Worm (Caenorhabditis elegans) whole organism, L2 larva: ENCODE measurements around the gene C33E10.8.
A peak's percentile ranks its signal among the peaks of the same experiment; 100 is the strongest.
"Not testable (repeated sequence)": the region's sequence is repeated elsewhere in the genome, so short reads cannot be mapped to it uniquely, and the experiment has no call there.

Experiments used
- aly-2 ChIP-seq: fragments of 150-350 bp; optimal IDR thresholded peaks from 2 replicates; lab custom pipeline; 2014; ENCODE audit warnings: missing biosample characterization, missing genetic modification characterization
- egl-27 ChIP-seq: sonication (generic microtip); optimal IDR thresholded peaks from 3 replicates; lab custom pipeline; 2017; ENCODE audit warnings: missing biosample characterization, missing genetic modification reagents, missing genetic modification characterization
- elt-3 ChIP-seq: sonication (generic microtip); optimal IDR thresholded peaks from 2 replicates; lab custom pipeline; 2017; ENCODE audit warnings: missing biosample characterization, missing genetic modification characterization
- lin-11 ChIP-seq: fragments of 150-350 bp; sonication (generic microtip); optimal IDR thresholded peaks from 2 replicates; lab custom pipeline; 2014; ENCODE audit warnings: missing biosample characterization, missing genetic modification characterization, inconsistent platforms, mixed read lengths
- lin-39 ChIP-seq: fragments of 150-350 bp; optimal IDR thresholded peaks from 2 replicates; lab custom pipeline; 2014; ENCODE audit warnings: missing biosample characterization, missing genetic modification reagents, missing genetic modification characterization
- mdl-1 ChIP-seq, 2 experiments: fragments of 150-350 bp in 1 of 2; sonication (generic microtip) in 1 of 2; optimal IDR thresholded peaks; 2 replicates each; lab custom pipeline; 2017; ENCODE audit warnings: missing biosample characterization in 2 of 2, missing genetic modification characterization in 2 of 2
- nhr-237 ChIP-seq: fragments of 150-350 bp; optimal IDR thresholded peaks from 2 replicates; lab custom pipeline; 2014; ENCODE audit warnings: missing biosample characterization, missing genetic modification characterization
- skn-1 ChIP-seq: sonication (generic microtip); optimal IDR thresholded peaks from 2 replicates; lab custom pipeline; 2017; ENCODE audit warnings: missing biosample characterization, missing genetic modification characterization
- sma-9 ChIP-seq, 2 experiments: fragments of 150-350 bp in 1 of 2; sonication (generic microtip) in 1 of 2; optimal IDR thresholded peaks; 2 replicates each; lab custom pipeline; 2014 to 2016; ENCODE audit warnings: missing genetic modification characterization in 2 of 2, mild to moderate bottlenecking in 1 of 2, missing biosample characterization in 1 of 2, missing compliant biosample characterization in 1 of 2, missing genetic modification reagents in 1 of 2, moderate library complexity in 1 of 2
- unc-39 ChIP-seq: fragments of 150-350 bp; optimal IDR thresholded peaks from 2 replicates; lab custom pipeline; 2014; ENCODE audit warnings: missing biosample characterization, missing genetic modification characterization
- unc-62 ChIP-seq: fragments of 150-350 bp; optimal IDR thresholded peaks from 2 replicates; lab custom pipeline; 2014; ENCODE audit warnings: missing biosample characterization, missing genetic modification reagents, missing genetic modification characterization
- zag-1 ChIP-seq: fragments of 150-350 bp; optimal IDR thresholded peaks from 2 replicates; lab custom pipeline; 2014; ENCODE audit warnings: missing biosample characterization, missing genetic modification characterization
- ztf-11 ChIP-seq: sonication (generic microtip); optimal IDR thresholded peaks from 2 replicates; lab custom pipeline; 2017; ENCODE audit warnings: missing biosample characterization, missing genetic modification characterization

ce11 chrX:17255750-17256149 lies 38.9 kb downstream of the C33E10.8 start:
- peak; percentile 10 for TF ChIP-seq sma-9 (GFP tag; optimal IDR thresholded peaks at IDR 0.05; lab: Kevin White, UChicago)
- TF ChIP-seq sma-9 (tag; optimal IDR thresholded peaks at IDR 0.05; lab: Kevin White, UChicago); aly-2 (tag; lab: Kevin White, UChicago); egl-27 (tag; lab: Kevin White, UChicago); ztf-11 (tag; lab: Kevin White, UChicago); mdl-1 (tag; optimal IDR thresholded peaks at IDR 0.05; lab: Kevin White, UChicago); elt-3; nhr-237 (tag; lab: Kevin White, UChicago); unc-39 (tag; lab: Kevin White, UChicago); lin-11; skn-1; zag-1 (tag; lab: Kevin White, UChicago); lin-39 (tag; lab: Kevin White, UChicago); unc-62 (GFP tag; lab: Kevin White, UChicago): not testable (repeated sequence)
